Fruit fly (Drosophila melanogaster) Kc167 (cell line): Measurements from ENCODE around the gene Usp14.

ENCODE experiments used
- Myc ChIP-seq: fragments of >200 bp; optimal IDR thresholded peaks from 2 replicates; lab custom pipeline; 2017; ENCODE audit warnings: missing external identifiers
- Sin3A ChIP-seq: fragments of >200 bp; optimal IDR thresholded peaks from 2 replicates; lab custom pipeline; 2018; ENCODE audit warnings: missing external identifiers
- h ChIP-seq: fragments of >200 bp; optimal IDR thresholded peaks from 3 replicates; lab custom pipeline; 2018; ENCODE audit warnings: missing external identifiers
- insv ChIP-seq: fragments of >200 bp; optimal IDR thresholded peaks from 3 replicates; lab custom pipeline; 2018; ENCODE audit warnings: missing external identifiers
- psq ChIP-seq: fragments of >200 bp; optimal IDR thresholded peaks from 2 replicates; lab custom pipeline; 2017; ENCODE audit warnings: missing external identifiers
- ttk ChIP-seq: sonication (Bioruptor generic); optimal IDR thresholded peaks from 2 replicates; lab custom pipeline; 2017; ENCODE audit warnings: missing external identifiers

The Usp14 gene

DNA sequence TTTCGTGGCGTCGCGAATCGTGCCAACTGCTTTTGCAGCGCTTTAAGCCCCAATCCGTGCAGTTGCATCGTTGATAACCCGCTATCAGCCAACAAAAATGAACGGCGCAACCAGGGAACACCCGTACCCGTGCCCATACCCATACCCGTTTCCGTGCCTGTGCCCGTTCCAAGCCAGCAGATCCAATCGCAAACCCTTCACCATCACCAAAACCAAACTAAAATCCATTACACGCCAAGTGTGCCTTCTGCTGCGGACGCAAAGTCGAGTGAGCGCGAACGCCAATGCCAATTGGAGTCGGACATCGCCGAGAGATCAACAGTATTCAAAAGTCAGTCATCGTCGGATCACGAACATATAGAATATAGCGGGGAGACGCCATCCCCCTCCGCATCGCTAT lies 20.0 kb upstream of the Usp14 start:
- no peak for TF ChIP-seq ttk (lab: Kevin White, UChicago)
- TF ChIP-seq psq: no peak
- TF ChIP-seq h (lab: Kevin White, UChicago): no peak
- no peak for TF ChIP-seq Myc (lab: Kevin White, UChicago)
- TF ChIP-seq Sin3A (lab: Kevin White, UChicago): no peak
- no peak for TF ChIP-seq insv

DNA sequence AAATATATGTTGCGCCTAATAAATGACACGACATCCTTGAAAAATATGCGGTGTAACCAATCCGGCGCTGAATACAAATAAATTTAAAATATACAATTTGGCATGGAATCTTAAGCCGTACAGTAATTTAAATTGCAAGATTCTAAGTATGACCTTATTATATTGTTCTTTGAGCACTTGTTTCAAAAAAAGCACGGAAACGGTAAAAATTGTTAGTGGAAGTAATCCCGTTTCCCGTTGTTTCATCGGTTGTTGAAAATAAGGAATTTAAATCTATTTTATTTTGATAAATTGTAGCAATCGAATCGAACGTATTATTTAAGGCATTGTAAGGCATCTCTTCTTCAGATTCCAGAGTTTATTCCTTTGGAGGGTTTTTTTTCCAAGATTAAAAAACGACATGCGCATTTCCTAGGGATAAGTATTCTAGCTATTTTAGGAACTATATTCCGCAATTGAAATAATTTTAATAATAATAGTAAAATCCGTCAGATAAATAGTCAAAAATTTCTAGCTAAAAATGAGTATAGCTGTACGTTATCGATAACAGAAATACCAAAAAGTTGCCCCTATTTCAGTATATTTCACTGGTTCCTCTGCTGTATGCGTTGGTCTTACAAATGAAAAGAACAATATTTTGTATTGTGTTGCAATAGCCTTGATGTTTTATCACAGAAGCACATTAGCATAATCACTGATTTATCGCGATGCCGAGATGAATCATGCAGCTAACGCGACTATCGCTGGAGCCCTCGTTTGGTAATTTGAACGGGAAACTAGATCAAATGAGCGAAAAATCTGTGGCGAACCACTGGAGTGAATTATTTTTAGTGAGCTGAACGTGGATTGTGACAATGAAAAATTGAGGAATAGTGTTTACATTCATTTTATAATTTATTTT lies 19.1 kb upstream of the Usp14 start, which contains the start of gene GATAd:
TSS of gene GATAd (plus strand) at position 644 of the 901 bp plus-strand sequence.
- TF ChIP-seq h (lab: Kevin White, UChicago) (no peak), Sin3A (lab: Kevin White, UChicago) (no peak)

dm6 chr2L:10331066-10331847 lies 17.1 kb upstream of the Usp14 start, which contains the start of the genes Schip1 and Cox10:
Gene Schip1, minus strand, starts transcription at chr2L:10331116.
Gene Cox10, plus strand, starts transcription at chr2L:10331471.
- TF ChIP-seq Sin3A (lab: Kevin White, UChicago): no peak
- TF ChIP-seq insv: no peak
- no peak for TF ChIP-seq ttk (lab: Kevin White, UChicago)
- TF ChIP-seq h (lab: Kevin White, UChicago): no peak
- TF ChIP-seq Myc (lab: Kevin White, UChicago): no peak
- TF ChIP-seq psq: no peak

dm6 chr2L:10327790-10328189 lies 13.6 kb upstream of the Usp14 start, which contains the start of gene RnrL:
Gene RnrL, minus strand, starts transcription at chr2L:10327943.
- TF ChIP-seq ttk (lab: Kevin White, UChicago): no peak
- no peak for TF ChIP-seq h (lab: Kevin White, UChicago)
- no peak for TF ChIP-seq Sin3A (lab: Kevin White, UChicago)
- no peak for TF ChIP-seq Myc (lab: Kevin White, UChicago)
- TF ChIP-seq psq: no peak
- TF ChIP-seq insv: no peak

dm6 chr2L:10322773-10323487 lies 8.7 kb upstream of the Usp14 start, which contains the start of gene CG5381:
Gene CG5381, minus strand, starts transcription at chr2L:10323102.
- TF ChIP-seq psq (no peak), Myc (lab: Kevin White, UChicago) (no peak), Sin3A (lab: Kevin White, UChicago) (no peak), h (lab: Kevin White, UChicago) (no peak), insv (no peak)

DNA sequence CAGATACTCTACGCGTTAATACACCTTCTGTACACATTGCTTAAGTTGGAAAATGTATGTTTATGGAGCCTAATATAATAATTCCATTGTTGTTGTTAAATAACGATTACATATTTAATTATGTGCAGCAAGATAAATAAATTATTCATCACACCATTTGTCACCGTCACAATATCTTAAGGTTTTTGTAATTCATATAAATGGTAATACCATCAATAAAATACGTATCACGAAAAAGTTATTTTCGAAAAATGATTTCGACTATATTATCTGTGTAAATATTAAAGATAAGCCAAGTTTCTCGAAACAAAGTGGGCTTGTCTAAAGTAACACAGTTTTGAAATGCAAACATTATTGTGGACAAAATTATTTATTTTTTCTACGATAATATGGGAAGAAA lies 8.0 kb upstream of the Usp14 start, which contains the start of gene CG4995:
TSS of gene CG4995 (plus strand) at position 301 of the 400 bp plus-strand sequence.
- TF ChIP-seq h (lab: Kevin White, UChicago): no peak

DNA sequence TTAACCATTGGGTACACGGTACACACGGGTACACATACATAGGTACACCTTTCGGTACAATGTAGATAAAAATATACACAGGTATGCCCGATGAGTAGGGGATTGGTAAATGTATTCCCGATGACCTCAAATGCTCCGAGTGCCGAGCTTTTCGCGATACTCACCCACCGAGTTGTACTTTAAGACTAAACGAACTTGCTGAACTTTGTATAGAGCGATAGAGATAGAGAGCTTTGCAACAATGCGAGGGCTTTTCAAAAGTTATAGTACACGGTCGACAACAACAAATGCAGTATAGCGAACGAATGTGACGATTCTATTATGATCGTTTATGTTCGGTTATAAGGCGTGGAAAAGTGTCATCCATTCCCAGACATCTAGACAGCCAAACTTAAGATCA lies 7.4 kb upstream of the Usp14 start:
- TF ChIP-seq psq: no peak
- TF ChIP-seq h (lab: Kevin White, UChicago): no peak
- no peak for TF ChIP-seq insv
- TF ChIP-seq Sin3A (lab: Kevin White, UChicago): no peak
- no peak for TF ChIP-seq Myc (lab: Kevin White, UChicago)
- no peak for TF ChIP-seq ttk (lab: Kevin White, UChicago)

- no peak for TF ChIP-seq Myc (lab: Kevin White, UChicago)
- TF ChIP-seq Sin3A (lab: Kevin White, UChicago): no peak
- no peak for TF ChIP-seq psq
- no peak for TF ChIP-seq h (lab: Kevin White, UChicago)
- TF ChIP-seq ttk (lab: Kevin White, UChicago): no peak
- no peak for TF ChIP-seq insv
Observed at dm6 chr2L:10321036-10321583, 6.9 kb upstream of the Usp14 start.

DNA sequence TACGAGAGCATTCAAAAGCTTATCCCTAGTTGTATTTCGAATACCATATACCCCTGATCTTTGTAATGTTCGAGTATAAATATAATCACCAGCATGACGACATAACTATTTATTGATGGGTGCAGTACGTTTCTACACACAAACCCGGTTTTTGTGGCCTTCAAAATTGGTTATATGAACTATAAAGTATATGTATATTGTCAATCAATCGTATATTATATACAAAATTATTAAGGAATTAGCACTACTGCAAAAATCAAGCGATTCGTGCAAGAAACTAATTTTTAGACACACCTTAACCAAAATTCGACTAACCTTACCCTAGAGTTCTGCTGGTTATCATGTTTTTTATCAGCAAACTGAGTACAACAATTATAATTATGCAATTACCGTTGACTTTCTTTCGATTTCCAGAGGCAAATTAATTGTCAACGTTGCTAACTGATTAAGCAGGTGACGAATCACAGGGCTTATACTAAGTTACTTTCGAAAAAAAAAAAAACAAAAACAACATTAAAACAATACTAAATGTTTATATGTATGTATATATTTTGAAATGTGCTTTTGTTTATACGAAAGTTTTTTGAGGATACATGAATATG lies 6.1 kb upstream of the Usp14 start:
- no peak for TF ChIP-seq Sin3A (lab: Kevin White, UChicago)
- TF ChIP-seq psq: no peak
- TF ChIP-seq ttk (lab: Kevin White, UChicago): no peak
- no peak for TF ChIP-seq insv
- no peak for TF ChIP-seq Myc (lab: Kevin White, UChicago)
- no peak for TF ChIP-seq h (lab: Kevin White, UChicago)

DNA sequence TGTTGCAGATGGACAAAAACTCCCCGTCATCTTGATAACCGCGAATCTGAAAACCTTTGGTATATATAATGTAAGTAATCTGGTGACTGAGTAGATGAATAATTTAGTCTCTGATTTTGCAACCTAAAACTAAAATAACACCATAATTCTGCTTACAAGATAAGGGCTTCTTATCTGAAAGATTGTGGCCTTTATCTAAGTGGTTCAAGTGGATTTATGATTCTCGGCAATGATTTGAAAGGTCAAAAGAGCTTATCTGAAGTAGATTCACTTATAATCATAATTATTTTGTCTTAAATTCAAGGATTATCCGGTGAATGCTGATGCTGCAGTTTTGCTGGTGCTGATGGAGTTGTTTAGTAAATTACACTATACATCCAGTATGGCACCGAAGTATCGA lies 1.7 kb upstream of the Usp14 start:
- TF ChIP-seq psq: no peak
- TF ChIP-seq Sin3A (lab: Kevin White, UChicago): no peak
- no peak for TF ChIP-seq h (lab: Kevin White, UChicago)
- no peak for TF ChIP-seq Myc (lab: Kevin White, UChicago)

DNA sequence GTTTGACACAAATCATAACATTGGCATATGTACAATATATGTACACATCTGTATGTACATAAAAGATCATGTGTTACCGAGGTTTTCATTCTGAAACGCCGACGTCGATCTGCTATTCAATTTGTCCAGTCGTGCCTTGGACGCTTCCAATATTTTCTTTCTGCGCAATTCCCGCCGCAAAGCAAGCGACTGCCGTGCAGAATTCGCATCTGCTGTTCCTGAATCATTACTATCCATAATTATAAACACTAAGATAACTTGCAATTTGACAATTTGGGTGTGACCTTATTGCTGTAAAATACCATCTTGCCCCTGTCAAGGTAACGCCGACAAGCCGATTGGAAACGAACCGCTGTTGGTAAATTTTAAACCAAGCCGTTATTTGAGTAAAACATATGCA lies 2.4 kb downstream of the Usp14 start:
- TF ChIP-seq insv: no peak
- TF ChIP-seq h (lab: Kevin White, UChicago): no peak
